Fruit fly (Drosophila melanogaster) whole organism, embryonic: ENCODE data around the gene htk.

Experiments used
- ATbp ChIP-seq: fragments of 200-800 bp; sonication (Bioruptor generic); optimal IDR thresholded peaks from 2 replicates; lab custom pipeline; 2017; ENCODE audit warnings: missing biosample characterization, mild to moderate bottlenecking, missing genetic modification characterization, missing genetic modification reagents
- CG3065 ChIP-seq: fragments of 200-800 bp; sonication (Bioruptor generic); optimal IDR thresholded peaks from 2 replicates; lab custom pipeline; 2016; ENCODE audit warnings: missing biosample characterization, missing genetic modification characterization
- bowl ChIP-seq: fragments of 200-800 bp; sonication (Bioruptor generic); IDR thresholded peaks from 2 replicates; pipeline ENCODE4 v1.3.6; 2022; ENCODE audit warnings: missing biosample characterization, missing genetic modification characterization
- klu ChIP-seq: fragments of 200-800 bp; sonication (Bioruptor generic); IDR thresholded peaks from 2 replicates; pipeline ENCODE4 v1.3.6; 2022; ENCODE audit warnings: missing biosample characterization, missing genetic modification characterization

- TF ChIP-seq klu (GFP tag; lab: Robert Waterston, UW) = no peak
- no peak for TF ChIP-seq ATbp (GFP tag; lab: Kevin White, UChicago)
- no peak for TF ChIP-seq bowl (GFP tag; lab: Robert Waterston, UW)
- TF ChIP-seq CG3065 (GFP tag; lab: Kevin White, UChicago) = no peak
Measured at dm6 chrX:18897906-18898305, 54.4 kb downstream of the htk start.
